Worm (Caenorhabditis elegans) whole organism, L2 larva: ENCODE results near the gene srz-104.

Experiments used
- C34F6.9 ChIP-seq: fragments of 150-350 bp; optimal IDR thresholded peaks from 2 replicates; lab custom pipeline; 2014; ENCODE audit warnings: missing biosample characterization, missing genetic modification characterization
- F13H6.1 ChIP-seq: sonication (generic microtip); optimal IDR thresholded peaks from 2 replicates; lab custom pipeline; 2016; ENCODE audit warnings: missing genetic modification characterization, missing compliant biosample characterization
- egl-27 ChIP-seq: sonication (generic microtip); optimal IDR thresholded peaks from 3 replicates; lab custom pipeline; 2017; ENCODE audit warnings: missing biosample characterization, missing genetic modification reagents, missing genetic modification characterization
- elt-1 ChIP-seq: fragments of 150-350 bp; optimal IDR thresholded peaks from 2 replicates; lab custom pipeline; 2014; ENCODE audit warnings: missing biosample characterization, missing genetic modification characterization
- elt-3 ChIP-seq: sonication (generic microtip); optimal IDR thresholded peaks from 2 replicates; lab custom pipeline; 2017; ENCODE audit warnings: missing biosample characterization, missing genetic modification characterization
- fos-1 ChIP-seq: fragments of 150-350 bp; optimal IDR thresholded peaks from 2 replicates; lab custom pipeline; 2014; ENCODE audit warnings: missing biosample characterization, missing genetic modification characterization
- gmeb-1 ChIP-seq: fragments of 150-350 bp; optimal IDR thresholded peaks from 2 replicates; lab custom pipeline; 2014; ENCODE audit warnings: missing biosample characterization, missing genetic modification characterization
- lin-39 ChIP-seq: fragments of 150-350 bp; optimal IDR thresholded peaks from 2 replicates; lab custom pipeline; 2014; ENCODE audit warnings: missing biosample characterization, missing genetic modification reagents, missing genetic modification characterization
- sem-4 ChIP-seq: fragments of 150-350 bp; optimal IDR thresholded peaks from 2 replicates; lab custom pipeline; 2014; ENCODE audit warnings: missing biosample characterization, missing genetic modification reagents, missing genetic modification characterization
- snpc-4 ChIP-seq: fragments of 150-350 bp; optimal IDR thresholded peaks from 2 replicates; lab custom pipeline; 2014; ENCODE audit warnings: missing biosample characterization, missing genetic modification characterization
- unc-55 ChIP-seq: fragments of 150-350 bp; sonication (generic microtip); optimal IDR thresholded peaks from 3 replicates; lab custom pipeline; 2014; ENCODE audit warnings: missing biosample characterization, missing genetic modification reagents, missing genetic modification characterization
- unc-62 ChIP-seq: fragments of 150-350 bp; optimal IDR thresholded peaks from 2 replicates; lab custom pipeline; 2014; ENCODE audit warnings: missing biosample characterization, missing genetic modification reagents, missing genetic modification characterization
- zag-1 ChIP-seq: fragments of 150-350 bp; optimal IDR thresholded peaks from 2 replicates; lab custom pipeline; 2014; ENCODE audit warnings: missing biosample characterization, missing genetic modification characterization
- ztf-1 ChIP-seq: fragments of 200-800 bp; sonication (Bioruptor generic); conservative IDR thresholded peaks from 2 replicates; pipeline ENCODE4 v1.3.6; 2022; ENCODE audit warnings: missing genetic modification characterization, missing compliant biosample characterization

DNA sequence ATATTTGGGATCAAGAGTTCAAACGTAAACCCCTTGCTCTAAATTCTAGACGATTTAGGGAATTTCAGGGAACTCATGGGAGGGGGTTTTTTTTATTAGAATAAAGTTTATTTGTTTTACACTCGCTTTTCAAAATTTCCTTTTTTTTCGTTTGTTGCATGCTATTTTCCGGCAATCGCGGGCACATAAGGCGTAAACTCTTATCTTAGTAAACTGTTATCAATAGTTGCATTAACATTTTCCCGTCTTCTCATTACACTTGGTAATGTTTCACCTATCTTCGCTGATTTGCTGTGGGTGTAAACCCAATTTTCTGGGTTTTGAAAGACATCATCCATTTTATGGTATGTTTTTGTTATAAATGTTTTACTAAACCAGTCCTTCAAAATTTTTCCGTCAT, 29.6 kb upstream of the srz-104 start:
- TF ChIP-seq sem-4 (no peak), fos-1 (no peak), elt-1 (tag; lab: Kevin White, UChicago) (no peak), unc-55 (GFP tag; lab: Kevin White, UChicago) (no peak), C34F6.9 (no peak), elt-3 (tag; lab: Kevin White, UChicago) (no peak), zag-1 (tag; lab: Kevin White, UChicago) (no peak), lin-39 (no peak), gmeb-1 (tag; lab: Kevin White, UChicago) (no peak), ztf-1 (GFP tag; lab: Robert Waterston, UW) (no peak), egl-27 (tag; lab: Kevin White, UChicago) (no peak), unc-62 (no peak), snpc-4 (tag; lab: Kevin White, UChicago) (no peak), F13H6.1 (tag; lab: Kevin White, UChicago) (no peak)
